Fruit fly (Drosophila melanogaster) Kc167 (cell line): ENCODE measurements around the gene CG18649.

Experiments used
- Myc ChIP-seq: fragments of >200 bp; optimal IDR thresholded peaks from 2 replicates; lab custom pipeline; 2017; ENCODE audit warnings: missing external identifiers
- Sin3A ChIP-seq: fragments of >200 bp; optimal IDR thresholded peaks from 2 replicates; lab custom pipeline; 2018; ENCODE audit warnings: missing external identifiers
- h ChIP-seq: fragments of >200 bp; optimal IDR thresholded peaks from 3 replicates; lab custom pipeline; 2018; ENCODE audit warnings: missing external identifiers
- insv ChIP-seq: fragments of >200 bp; optimal IDR thresholded peaks from 3 replicates; lab custom pipeline; 2018; ENCODE audit warnings: missing external identifiers
- psq ChIP-seq: fragments of >200 bp; optimal IDR thresholded peaks from 2 replicates; lab custom pipeline; 2017; ENCODE audit warnings: missing external identifiers
- ttk ChIP-seq: sonication (Bioruptor generic); optimal IDR thresholded peaks from 2 replicates; lab custom pipeline; 2017; ENCODE audit warnings: missing external identifiers

CG18649 gene

dm6 chr3L:15039510-15039909 lies 14.4 kb downstream of the CG18649 start:
- TF ChIP-seq insv (no peak), h (lab: Kevin White, UChicago) (no peak), psq (no peak), Sin3A (lab: Kevin White, UChicago) (no peak), ttk (lab: Kevin White, UChicago) (no peak), Myc (lab: Kevin White, UChicago) (no peak)

DNA sequence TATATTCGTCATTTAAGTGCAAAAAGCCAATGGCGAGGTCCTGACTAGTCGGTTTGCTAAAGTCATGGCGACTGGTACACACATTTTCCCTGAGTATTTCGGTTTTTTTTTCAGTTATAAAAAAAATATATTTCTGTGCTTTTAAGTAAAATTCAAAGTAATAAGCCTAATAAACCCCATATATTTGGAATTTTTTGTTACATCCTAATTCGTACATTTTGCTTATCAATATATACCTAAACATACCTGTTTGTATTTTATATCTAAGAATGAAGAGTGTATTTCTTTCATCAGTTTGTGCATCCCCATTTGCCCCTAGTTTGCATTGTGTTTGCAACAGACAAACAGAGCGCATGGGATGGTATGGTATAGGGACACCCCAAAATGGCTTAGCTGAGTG lies 18.4 kb downstream of the CG18649 start:
- no peak for TF ChIP-seq h (lab: Kevin White, UChicago)
- no peak for TF ChIP-seq psq

DNA sequence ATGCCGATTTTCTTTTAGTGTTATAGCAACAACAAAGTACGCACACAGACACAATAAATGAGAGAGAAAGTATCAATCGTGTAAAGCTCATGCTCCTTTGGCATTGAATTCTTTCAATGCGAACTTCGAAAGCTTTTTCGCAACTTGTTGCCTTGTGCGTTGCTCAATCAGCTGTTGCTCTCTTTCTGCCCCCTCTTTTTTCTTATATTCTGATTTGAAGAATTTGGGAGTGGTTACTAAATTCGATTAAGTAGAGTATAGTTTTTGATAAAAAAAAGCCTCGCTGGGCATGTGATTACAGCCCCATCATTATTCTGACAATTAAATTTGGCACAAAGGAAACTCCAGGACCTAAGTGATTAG lies 19.2 kb downstream of the CG18649 start:
- no peak for TF ChIP-seq Sin3A (lab: Kevin White, UChicago)
- TF ChIP-seq Myc (lab: Kevin White, UChicago), result no peak
- no peak for TF ChIP-seq h (lab: Kevin White, UChicago)
- TF ChIP-seq ttk (lab: Kevin White, UChicago), result no peak
- no peak for TF ChIP-seq insv
- no peak for TF ChIP-seq psq

- no peak for TF ChIP-seq ttk (lab: Kevin White, UChicago)
- no peak for TF ChIP-seq psq
- no peak for TF ChIP-seq h (lab: Kevin White, UChicago)
- TF ChIP-seq insv, result no peak
- no peak for TF ChIP-seq Sin3A (lab: Kevin White, UChicago)
- no peak for TF ChIP-seq Myc (lab: Kevin White, UChicago)
These were observed 19.7 kb downstream of the CG18649 start for dm6 chr3L:15034061-15034713.

dm6 chr3L:15031773-15032172 lies 22.2 kb downstream of the CG18649 start:
- TF ChIP-seq ttk (lab: Kevin White, UChicago) (no peak), psq (no peak), Sin3A (lab: Kevin White, UChicago) (no peak)

DNA sequence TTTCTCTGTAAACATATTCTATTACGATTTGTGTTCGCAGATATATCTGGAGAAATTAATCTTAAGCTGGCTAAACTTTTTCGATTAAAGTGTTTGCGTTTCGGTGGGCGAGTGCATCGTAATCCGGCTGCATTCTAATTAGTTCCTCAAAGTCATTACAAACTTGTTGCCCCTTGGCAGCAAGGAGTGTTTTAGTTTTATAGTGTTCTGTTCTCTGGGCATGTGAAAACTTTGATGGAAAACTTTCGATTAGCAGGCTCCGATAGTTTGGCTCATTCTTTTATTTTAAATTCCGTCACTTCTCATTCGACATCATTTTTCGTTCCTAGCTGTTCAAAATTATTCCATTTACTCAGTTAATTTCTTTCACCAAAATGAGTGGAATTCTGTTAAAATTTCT lies 30.7 kb downstream of the CG18649 start, which contains the start of gene CG32148:
TSS of gene CG32148 (plus strand) at position 301 of the 400 bp plus-strand sequence.
- TF ChIP-seq Myc (lab: Kevin White, UChicago), result no peak

- TF ChIP-seq ttk (lab: Kevin White, UChicago), result no peak
- TF ChIP-seq psq, result no peak
- TF ChIP-seq insv, result no peak
- TF ChIP-seq h (lab: Kevin White, UChicago), result no peak
- no peak for TF ChIP-seq Sin3A (lab: Kevin White, UChicago)
- no peak for TF ChIP-seq Myc (lab: Kevin White, UChicago)
These were observed 32.9 kb downstream of the CG18649 start for dm6 chr3L:15021008-15021407.

dm6 chr3L:15013957-15014692 lies 39.8 kb downstream of the CG18649 start, which contains the start of gene Reck:
Reck (minus strand) TSS chr3L:15014062.
- TF ChIP-seq psq, result no peak
- TF ChIP-seq insv, result no peak
- TF ChIP-seq h (lab: Kevin White, UChicago), result no peak
- no peak for TF ChIP-seq Sin3A (lab: Kevin White, UChicago)
- no peak for TF ChIP-seq Myc (lab: Kevin White, UChicago)
- TF ChIP-seq ttk (lab: Kevin White, UChicago), result no peak

- no peak for TF ChIP-seq Myc (lab: Kevin White, UChicago)
- no peak for TF ChIP-seq Sin3A (lab: Kevin White, UChicago)
- no peak for TF ChIP-seq h (lab: Kevin White, UChicago)
- no peak for TF ChIP-seq insv
- TF ChIP-seq psq, result no peak
- no peak for TF ChIP-seq ttk (lab: Kevin White, UChicago)
These were observed 40.6 kb downstream of the CG18649 start for dm6 chr3L:15013296-15013695.

DNA sequence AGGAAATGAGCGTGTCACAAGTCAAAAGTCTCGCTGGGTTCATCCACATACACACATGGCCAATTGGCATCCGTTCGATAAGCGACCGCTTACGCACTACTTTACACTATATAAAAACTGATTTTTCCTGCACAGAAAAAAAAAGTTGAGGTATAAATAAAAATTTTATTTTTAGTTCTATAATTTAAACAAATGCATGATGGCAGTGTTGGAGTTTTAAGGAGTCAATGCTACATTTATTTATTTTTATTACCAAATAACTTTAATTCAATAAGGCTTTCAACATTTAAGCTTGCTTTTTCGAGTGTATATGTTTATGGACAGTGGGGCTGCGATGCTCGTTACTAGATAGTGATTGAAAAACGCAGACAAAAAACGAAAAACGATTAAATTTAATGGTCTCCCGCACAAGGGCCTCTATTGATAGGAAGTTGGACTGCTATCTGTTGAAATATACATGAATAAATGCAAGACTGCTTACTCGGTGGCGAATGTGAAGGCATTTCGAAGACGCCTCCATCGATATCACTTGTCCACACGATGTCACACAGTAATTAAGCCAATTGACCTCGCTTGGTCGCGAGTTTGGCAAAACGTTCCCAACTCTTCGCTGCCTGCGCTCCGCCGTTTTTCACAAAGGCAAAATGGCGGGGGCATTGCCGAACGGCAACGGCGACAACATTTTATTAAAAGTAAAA lies 42.1 kb downstream of the CG18649 start:
- TF ChIP-seq h (lab: Kevin White, UChicago) (no peak), Myc (lab: Kevin White, UChicago) (no peak), Sin3A (lab: Kevin White, UChicago) (no peak), psq (no peak), insv (no peak), ttk (lab: Kevin White, UChicago) (no peak)

DNA sequence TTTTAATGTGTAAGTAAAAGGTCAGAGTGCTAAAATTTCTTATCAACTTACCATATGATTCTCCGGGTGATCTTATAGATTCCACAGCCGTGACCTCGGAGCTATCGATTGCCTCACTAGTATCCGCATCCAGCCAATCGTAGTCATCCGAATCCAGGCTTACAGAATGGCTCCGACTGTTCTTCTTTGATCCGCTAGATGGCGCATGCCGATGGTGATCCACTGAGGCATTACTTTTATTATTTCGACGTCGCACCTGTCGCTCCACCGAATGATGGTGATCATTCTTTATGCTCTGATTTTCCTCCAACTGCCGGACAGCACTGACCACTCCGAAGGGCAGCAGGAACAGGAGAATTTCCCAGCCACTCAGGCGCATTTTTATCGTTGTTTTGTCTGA lies 42.8 kb downstream of the CG18649 start:
- TF ChIP-seq Sin3A (lab: Kevin White, UChicago) (no peak), insv (no peak), Myc (lab: Kevin White, UChicago) (no peak), h (lab: Kevin White, UChicago) (no peak), psq (no peak), ttk (lab: Kevin White, UChicago) (no peak)

DNA sequence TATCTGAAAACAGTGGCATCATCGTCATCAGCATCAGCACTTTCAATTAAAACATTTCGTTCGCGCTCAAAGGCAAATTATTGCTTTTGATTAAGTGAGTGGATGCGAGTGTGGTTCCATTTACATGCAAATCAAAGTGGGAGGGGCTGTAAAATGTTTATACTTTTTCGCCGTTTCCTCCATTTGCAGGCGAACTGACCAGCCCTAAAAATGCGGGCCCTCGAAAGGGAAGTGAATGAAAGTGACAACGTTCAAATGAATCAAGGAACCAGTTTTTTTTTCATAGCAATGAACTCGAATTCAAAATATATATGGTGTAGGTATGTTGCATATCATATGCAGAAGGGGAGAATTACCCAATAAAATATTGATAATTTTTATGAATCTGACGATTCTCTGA lies 43.3 kb downstream of the CG18649 start:
- TF ChIP-seq ttk (lab: Kevin White, UChicago), result no peak
- TF ChIP-seq Myc (lab: Kevin White, UChicago), result no peak
- no peak for TF ChIP-seq insv
- no peak for TF ChIP-seq Sin3A (lab: Kevin White, UChicago)
- TF ChIP-seq psq, result no peak
- no peak for TF ChIP-seq h (lab: Kevin White, UChicago)
